Worm (Caenorhabditis elegans) whole organism, early embryonic: ENCODE results near the gene T17A3.12.

Experiments
- B0310.2 ChIP-seq: sonication (generic microtip); optimal IDR thresholded peaks from 2 replicates; lab custom pipeline; 2016; ENCODE audit warnings: mild to moderate bottlenecking, missing genetic modification characterization, missing compliant biosample characterization
- aly-1 ChIP-seq: sonication (generic microtip); optimal IDR thresholded peaks from 2 replicates; lab custom pipeline; 2016; ENCODE audit warnings: missing genetic modification characterization, missing compliant biosample characterization
- ama-1 ChIP-seq: fragments of 150-350 bp; optimal IDR thresholded peaks from 2 replicates; lab custom pipeline; 2014
- ceh-13 ChIP-seq: fragments of 200-800 bp; sonication (Bioruptor generic); optimal IDR thresholded peaks from 2 replicates; lab custom pipeline; 2018; ENCODE audit warnings: mild to moderate bottlenecking, missing genetic modification characterization, missing compliant biosample characterization
- flt-1 ChIP-seq: fragments of 200-800 bp; sonication (Bioruptor generic); IDR thresholded peaks from 2 replicates; pipeline ENCODE4 v1.3.6; 2022; ENCODE audit warnings: missing genetic modification characterization, missing compliant biosample characterization
- hmg-4 ChIP-seq: fragments of 200-800 bp; sonication (Bioruptor generic); optimal IDR thresholded peaks from 2 replicates; lab custom pipeline; 2018; ENCODE audit warnings: mild to moderate bottlenecking, missing genetic modification characterization, missing compliant biosample characterization
- hnd-1 ChIP-seq: sonication (generic microtip); optimal IDR thresholded peaks from 2 replicates; lab custom pipeline; 2016; ENCODE audit warnings: missing genetic modification characterization, missing compliant biosample characterization
- pes-1 ChIP-seq: fragments of 200-800 bp; sonication (Bioruptor generic); IDR thresholded peaks from 2 replicates; pipeline ENCODE4 v1.3.6; 2022; ENCODE audit warnings: missing genetic modification reagents, missing genetic modification characterization, missing compliant biosample characterization
- scrt-1 ChIP-seq: fragments of 200-800 bp; sonication (Bioruptor generic); IDR thresholded peaks from 2 replicates; pipeline ENCODE4 v1.3.6; 2022; ENCODE audit warnings: missing genetic modification characterization, missing compliant biosample characterization
- sea-1 ChIP-seq: fragments of 200-800 bp; sonication (Bioruptor generic); conservative IDR thresholded peaks from 2 replicates; pipeline ENCODE4 v1.3.6; 2022; ENCODE audit warnings: missing genetic modification characterization, missing compliant biosample characterization
- tbx-37 ChIP-seq: fragments of 200-800 bp; sonication (Bioruptor generic); conservative IDR thresholded peaks from 2 replicates; pipeline ENCODE4 v1.3.6; 2022; ENCODE audit warnings: missing genetic modification reagents, missing genetic modification characterization, missing compliant biosample characterization
- tra-4 ChIP-seq: sonication (generic microtip); optimal IDR thresholded peaks from 2 replicates; lab custom pipeline; 2017; ENCODE audit warnings: missing genetic modification characterization, missing compliant biosample characterization

DNA sequence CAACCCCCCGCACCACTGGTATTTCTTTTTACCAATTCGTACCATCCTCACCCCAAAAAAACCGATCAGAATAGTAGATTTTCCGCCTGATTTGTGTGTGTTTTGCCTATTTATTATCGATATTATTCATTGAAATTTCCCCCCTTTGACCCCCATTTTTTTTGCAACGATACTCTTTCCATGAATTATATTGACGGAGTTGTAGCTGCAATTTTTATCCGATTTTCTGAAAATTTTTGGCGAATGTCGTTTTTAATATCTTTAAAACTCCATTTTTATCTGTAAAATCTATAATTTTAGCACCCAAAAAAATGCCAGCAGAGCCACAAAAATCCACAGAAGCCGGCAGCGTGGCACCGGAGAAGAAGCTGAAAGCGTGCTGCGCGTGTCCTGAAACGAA lies 45.7 kb upstream of the T17A3.12 start, which contains the start of gene cox-17:
- no peak for TF ChIP-seq hnd-1
- TF ChIP-seq scrt-1: no peak
- TF ChIP-seq tra-4 (tag; lab: Kevin White, UChicago): no peak
- no peak for TF ChIP-seq ceh-13 (GFP tag; lab: Kevin White, UChicago)
- TF ChIP-seq ama-1 (lab: Kevin White, UChicago): no peak
- TF ChIP-seq aly-1: no peak
- no peak for TF ChIP-seq flt-1 (GFP tag; lab: Robert Waterston, UW)
- no peak for TF ChIP-seq pes-1 (GFP tag; lab: Robert Waterston, UW)
- TF ChIP-seq B0310.2 (tag; lab: Kevin White, UChicago): no peak
- TF ChIP-seq sea-1 (GFP tag; lab: Robert Waterston, UW): no peak
- TF ChIP-seq hmg-4: no peak
- no peak for TF ChIP-seq tbx-37 (GFP tag; lab: Robert Waterston, UW)
